Worm (Caenorhabditis elegans): ENCODE data around the gene F40H3.2.

F40H3.2 gene

DNA sequence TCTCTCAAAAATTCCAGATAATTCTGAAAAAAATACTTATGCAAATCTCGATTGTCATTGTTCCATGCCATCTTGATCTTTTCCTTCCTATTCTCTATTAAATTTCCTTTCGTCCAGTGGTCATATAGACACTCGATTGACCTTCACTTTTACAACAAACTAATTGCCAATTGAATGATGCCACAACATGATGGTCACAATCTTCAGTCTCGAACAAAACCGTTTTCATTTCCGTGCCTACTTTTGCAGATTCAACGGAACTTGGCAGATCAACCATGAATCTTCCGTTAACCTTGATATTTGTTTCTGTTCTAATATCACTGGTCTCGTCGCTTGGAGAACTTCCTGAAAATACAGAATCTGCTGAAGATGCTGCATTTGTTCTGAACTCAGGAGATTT is at the start of gene F40H3.2:
F40H3.2 (plus strand) TSS at position 250 of the 400 bp plus-strand sequence.
- no peak for TF ChIP-seq mec-3 (tag; optimal IDR thresholded peaks at IDR 0.05; ENCODE audit: borderline replicate concordance)
- TF ChIP-seq T23F11.4 (GFP tag; optimal IDR thresholded peaks at IDR 0.05), result no peak
- no peak for TF ChIP-seq ceh-30 (tag; optimal IDR thresholded peaks at IDR 0.05)
- TF ChIP-seq ceh-6 (GFP tag; optimal IDR thresholded peaks at IDR 0.05), result no peak
- TF ChIP-seq ceh-14 (tag; optimal IDR thresholded peaks at IDR 0.05), result no peak
- no peak for TF ChIP-seq tbx-2 (tag; optimal IDR thresholded peaks at IDR 0.05)
- no peak for TF ChIP-seq unc-86 (tag; optimal IDR thresholded peaks at IDR 0.05)

DNA sequence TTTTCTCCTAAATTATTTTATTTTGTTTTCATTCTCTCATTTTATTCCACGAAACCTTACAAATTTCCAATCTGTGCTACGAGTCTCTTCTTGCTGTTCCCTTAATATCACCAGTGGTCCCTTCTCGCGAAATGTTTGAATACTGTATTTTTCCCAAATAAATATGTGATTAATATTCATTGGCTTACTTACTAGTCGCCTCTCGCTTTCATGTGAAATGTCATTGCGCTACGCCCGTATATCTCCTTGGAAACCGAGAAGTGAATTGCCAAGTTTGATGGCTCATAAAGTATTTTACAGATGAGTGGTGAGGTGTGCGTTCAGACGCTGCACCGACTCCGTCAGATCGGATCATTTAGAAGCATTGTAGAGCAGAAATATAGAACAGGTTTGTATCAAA is 48.2 kb upstream of the F40H3.2 start, which contains the start of gene rars-2:
rars-2 (plus strand) TSS at position 301 of the 400 bp plus-strand sequence.
- TF ChIP-seq hlh-13 (GFP tag; optimal IDR thresholded peaks at IDR 0.05) (no peak), C38D4.7 (GFP tag; optimal IDR thresholded peaks at IDR 0.05) (no peak), K09A11.1 (tag; optimal IDR thresholded peaks at IDR 0.05; ENCODE audit: insufficient read depth) (no peak), lim-6 (tag; optimal IDR thresholded peaks at IDR 0.05) (no peak), fax-1 (tag; optimal IDR thresholded peaks at IDR 0.05) (no peak), hlh-8 (tag; optimal IDR thresholded peaks at IDR 0.05) (no peak), pag-3 (tag; optimal IDR thresholded peaks at IDR 0.05; ENCODE audit: borderline replicate concordance) (no peak), ceh-22 (tag; optimal IDR thresholded peaks at IDR 0.05) (no peak), ceh-45 (GFP tag; IDR thresholded peaks at IDR 0.05) (no peak), ceh-34 (tag; optimal IDR thresholded peaks at IDR 0.05) (no peak), pha-4 (tag; optimal IDR thresholded peaks at IDR 0.05) (no peak), ref-2 (tag; optimal IDR thresholded peaks at IDR 0.05) (no peak), nhr-11 (tag; optimal IDR thresholded peaks at IDR 0.05) (no peak)

DNA sequence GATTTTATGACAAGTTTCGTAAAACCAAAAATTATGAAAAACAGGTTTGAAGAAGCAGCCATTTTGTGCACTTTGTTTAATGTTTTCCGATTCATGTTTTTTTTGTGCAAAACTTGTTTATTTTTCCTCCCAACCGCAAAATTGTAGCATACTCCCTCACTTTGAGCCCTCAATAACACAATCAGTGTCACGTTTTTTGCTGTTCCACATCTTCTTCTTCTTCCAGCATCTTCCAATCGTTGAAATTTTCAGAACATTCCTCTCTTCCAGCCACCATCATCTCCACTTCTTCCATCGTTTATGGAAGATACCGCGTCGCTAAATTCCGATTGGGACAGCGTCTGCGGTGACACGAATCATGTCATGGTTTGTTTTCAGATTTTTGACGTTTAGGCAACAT is 40.9 kb upstream of the F40H3.2 start, which contains the start of gene abts-3:
abts-3 (plus strand) TSS at position 301 of the 400 bp plus-strand sequence.
- TF ChIP-seq lim-6 (tag; optimal IDR thresholded peaks at IDR 0.05) (no peak), ceh-9 (tag; optimal IDR thresholded peaks at IDR 0.05) (no peak), lin-11 (tag; optimal IDR thresholded peaks at IDR 0.05) (no peak), odd-2 (tag; optimal IDR thresholded peaks at IDR 0.05) (no peak), hlh-13 (GFP tag; optimal IDR thresholded peaks at IDR 0.05) (no peak), eyg-1 (tag; optimal IDR thresholded peaks at IDR 0.05) (no peak), pag-3 (tag; optimal IDR thresholded peaks at IDR 0.05; ENCODE audit: borderline replicate concordance) (no peak), fkh-10 (GFP tag; optimal IDR thresholded peaks at IDR 0.05) (no peak), mec-3 (tag; optimal IDR thresholded peaks at IDR 0.05; ENCODE audit: borderline replicate concordance) (no peak), Y22D7AL.16 (tag; optimal IDR thresholded peaks at IDR 0.05) (no peak), T23F11.4 (GFP tag; optimal IDR thresholded peaks at IDR 0.05) (no peak)

DNA sequence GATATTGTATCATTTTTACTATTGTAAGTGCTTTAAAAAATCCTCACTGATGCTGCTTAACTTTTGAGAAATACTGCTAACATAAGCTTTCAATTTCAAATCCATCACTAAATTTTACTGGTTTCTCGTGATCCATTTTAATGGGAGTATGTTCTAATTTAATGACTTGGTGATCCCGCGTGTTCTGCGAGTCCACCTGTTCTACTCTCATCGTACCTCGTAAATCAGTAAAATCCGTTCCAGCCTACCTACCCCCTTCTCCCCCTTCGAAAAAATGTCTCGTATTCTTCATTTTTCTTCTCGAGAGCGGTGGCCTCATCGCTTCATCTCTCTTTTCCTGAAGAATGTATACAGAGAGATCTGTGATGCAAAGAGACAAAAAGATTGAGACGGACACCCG is 37.9 kb upstream of the F40H3.2 start:
- TF ChIP-seq zip-5 (tag; optimal IDR thresholded peaks at IDR 0.05) (no peak), unc-42 (tag; optimal IDR thresholded peaks at IDR 0.05) (no peak), ceh-9 (tag; optimal IDR thresholded peaks at IDR 0.05) (no peak), tbx-2 (tag; optimal IDR thresholded peaks at IDR 0.05) (no peak), sox-2 (GFP tag; IDR thresholded peaks at IDR 0.05) (no peak), pha-2 (tag; optimal IDR thresholded peaks at IDR 0.05) (no peak), ceh-6 (GFP tag; optimal IDR thresholded peaks at IDR 0.05) (no peak), rnt-1 (tag; optimal IDR thresholded peaks at IDR 0.05) (no peak), ceh-48 (tag; optimal IDR thresholded peaks at IDR 0.05) (no peak), pag-3 (tag; optimal IDR thresholded peaks at IDR 0.05; ENCODE audit: borderline replicate concordance) (no peak), eyg-1 (tag; optimal IDR thresholded peaks at IDR 0.05) (no peak)

DNA sequence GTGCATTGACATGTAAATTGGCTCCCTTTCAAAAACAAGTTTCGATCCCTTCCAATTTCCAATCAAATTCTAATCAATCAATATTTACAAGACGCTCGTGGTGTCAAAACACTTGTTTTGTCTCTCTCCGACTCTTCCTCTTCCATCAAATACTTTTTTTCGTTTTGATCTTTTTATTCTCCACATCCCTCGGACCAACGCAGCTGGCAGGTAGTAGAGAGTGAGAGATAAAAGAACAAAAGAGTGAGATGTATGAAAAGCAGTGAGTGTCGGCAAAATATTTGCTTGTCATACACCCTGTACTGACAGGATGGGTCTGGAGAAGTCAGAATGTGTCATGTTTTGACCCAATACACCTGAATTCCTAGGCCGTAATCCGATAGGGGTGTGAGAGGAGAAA is 36.7 kb upstream of the F40H3.2 start:
- no peak for TF ChIP-seq C38D4.7 (GFP tag; optimal IDR thresholded peaks at IDR 0.05)
- no peak for TF ChIP-seq eyg-1 (tag; optimal IDR thresholded peaks at IDR 0.05)
- no peak for TF ChIP-seq pha-2 (tag; optimal IDR thresholded peaks at IDR 0.05)
- TF ChIP-seq ceh-18 (tag; optimal IDR thresholded peaks at IDR 0.05), result peak; percentile 37
- TF ChIP-seq ceh-30 (tag; optimal IDR thresholded peaks at IDR 0.05), result no peak
- TF ChIP-seq Y22D7AL.16 (tag; optimal IDR thresholded peaks at IDR 0.05), result no peak
- peak; percentile 71 for TF ChIP-seq unc-55 (GFP tag; optimal IDR thresholded peaks at IDR 0.05)
- no peak for TF ChIP-seq tbx-2 (tag; optimal IDR thresholded peaks at IDR 0.05)
- peak; percentile 3 for TF ChIP-seq rnt-1 (tag; optimal IDR thresholded peaks at IDR 0.05)
- no peak for TF ChIP-seq hlh-13 (GFP tag; optimal IDR thresholded peaks at IDR 0.05)

Data from whole organism, late embryonic.